Worm (Caenorhabditis elegans): Measurements from ENCODE around the gene gldi-8.

The gldi-8 gene

DNA sequence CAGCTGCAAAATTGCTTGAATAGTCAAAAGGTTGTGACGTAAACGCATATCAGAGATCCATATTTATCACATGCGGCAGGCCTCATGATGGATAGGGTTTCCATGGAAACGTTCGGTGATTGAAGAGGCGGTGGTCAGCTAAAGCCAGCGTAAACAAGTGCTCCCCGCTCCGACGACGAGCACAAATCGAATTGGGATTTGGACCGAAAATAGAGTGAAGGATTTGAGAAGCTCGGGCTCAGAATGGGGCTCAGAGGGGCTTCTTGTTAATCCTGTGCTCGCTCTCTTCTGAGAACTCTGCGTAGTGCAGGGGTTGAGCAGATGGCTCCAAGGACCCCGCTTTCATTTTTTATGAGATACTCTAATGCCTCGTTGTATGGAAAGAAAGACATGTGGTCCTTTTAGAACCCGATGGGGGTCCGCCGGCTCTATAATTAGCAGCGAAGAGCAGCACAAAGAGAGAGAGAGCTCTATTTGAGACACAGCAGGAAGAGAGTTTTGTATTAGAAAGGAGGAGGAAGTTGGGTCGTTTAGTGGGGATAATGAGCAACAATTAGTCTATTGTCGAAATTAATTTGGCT is 16.4 kb upstream of the gldi-8 start:
- TF ChIP-seq C34F6.9 (tag; optimal IDR thresholded peaks at IDR 0.05) (peak; percentile 33), nhr-21 (tag; optimal IDR thresholded peaks at IDR 0.05) (peak; percentile 12), F13H6.1 (tag; optimal IDR thresholded peaks at IDR 0.05) (peak; percentile 2), dmd-4 (tag; optimal IDR thresholded peaks at IDR 0.05) (no peak), nhr-6 (tag; optimal IDR thresholded peaks at IDR 0.05) (no peak), lin-11 (tag; optimal IDR thresholded peaks at IDR 0.05) (peak; percentile 16), ztf-4 (tag; optimal IDR thresholded peaks at IDR 0.05) (peak; percentile 22), ztf-1 (GFP tag; conservative IDR thresholded peaks at IDR 0.05) (0 out of 2 replicates have a peak, but pooled peaks have one; percentile 81), nhr-129 (tag; optimal IDR thresholded peaks at IDR 0.05) (peak; percentile 2)

DNA sequence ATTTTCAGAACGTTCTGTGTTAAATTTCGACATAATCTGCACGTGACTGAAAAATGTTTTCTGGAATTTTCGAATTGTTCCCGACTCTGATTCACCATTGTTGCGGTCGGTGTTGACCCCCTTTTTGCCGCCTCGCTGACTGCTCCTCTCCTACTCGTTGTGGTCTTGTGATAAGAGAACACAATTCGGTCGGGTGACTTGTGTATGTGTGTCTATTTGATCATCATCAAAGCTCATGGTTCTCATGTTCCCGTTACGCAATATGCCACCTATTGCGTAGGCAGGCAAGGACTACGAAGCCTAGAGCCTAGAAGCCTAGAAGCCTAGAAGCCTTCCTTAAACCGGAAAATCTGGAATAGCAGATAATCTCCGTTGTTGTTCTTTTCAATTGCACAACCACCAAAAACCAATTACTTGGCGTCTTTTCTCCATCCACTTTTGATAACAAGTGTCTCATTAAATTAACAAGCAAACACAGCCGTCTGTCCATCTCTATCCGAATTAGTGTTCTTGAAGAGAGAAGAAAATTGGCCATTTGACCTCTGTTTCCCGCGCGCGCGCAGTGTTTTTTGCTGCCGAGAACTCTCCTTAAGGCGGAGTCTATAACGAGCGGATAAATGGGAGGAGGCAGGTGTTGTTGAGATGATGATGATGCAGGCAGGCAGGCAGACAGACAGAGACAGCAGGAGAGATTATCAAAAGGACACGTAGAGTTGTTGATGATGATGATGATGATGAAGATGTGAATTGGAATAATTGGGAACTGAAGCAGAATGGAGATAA is 15.3 kb upstream of the gldi-8 start:
- TF ChIP-seq skn-1 (tag; optimal IDR thresholded peaks at IDR 0.05) (no peak), nhr-25 (tag; optimal IDR thresholded peaks at IDR 0.05) (peak; percentile 54), nhr-23 (tag; optimal IDR thresholded peaks at IDR 0.05) (no peak), ztf-4 (tag; optimal IDR thresholded peaks at IDR 0.05) (peak; percentile 9), lin-39 (tag; optimal IDR thresholded peaks at IDR 0.05) (no peak), sma-3 (GFP tag; optimal IDR thresholded peaks at IDR 0.05) (peak; percentile 82), unc-55 (GFP tag; optimal IDR thresholded peaks at IDR 0.05) (no peak), crh-2 (tag; optimal IDR thresholded peaks at IDR 0.05) (peak; percentile 50), unc-62 (GFP tag; optimal IDR thresholded peaks at IDR 0.05) (no peak), ceh-82 (tag; optimal IDR thresholded peaks at IDR 0.05) (no peak), nhr-21 (tag; optimal IDR thresholded peaks at IDR 0.05) (peak; percentile 38), mab-5 (tag; optimal IDR thresholded peaks at IDR 0.05) (no peak), snpc-4 (tag; optimal IDR thresholded peaks at IDR 0.05) (no peak), nhr-237 (tag; optimal IDR thresholded peaks at IDR 0.05) (no peak), Y55F3AM.14 (GFP tag; optimal IDR thresholded peaks at IDR 0.05) (no peak), F13H6.1 (tag; optimal IDR thresholded peaks at IDR 0.05) (peak; percentile 43), nhr-12 (tag; optimal IDR thresholded peaks at IDR 0.05) (no peak), mbf-1 (tag; optimal IDR thresholded peaks at IDR 0.05) (no peak), sma-9 (GFP tag; optimal IDR thresholded peaks at IDR 0.05) (peak; percentile 86), sma-9 (tag; optimal IDR thresholded peaks at IDR 0.05) (no peak), ztf-1 (GFP tag; conservative IDR thresholded peaks at IDR 0.05) (no peak), unc-39 (tag; optimal IDR thresholded peaks at IDR 0.05) (no peak), blmp-1 (tag; optimal IDR thresholded peaks at IDR 0.05; ENCODE audit: insufficient read depth) (no peak), egl-27 (tag; optimal IDR thresholded peaks at IDR 0.05) (no peak), lin-11 (tag; optimal IDR thresholded peaks at IDR 0.05) (peak; percentile 6), peb-1 (tag; optimal IDR thresholded peaks at IDR 0.05) (no peak), ZK546.5 (tag; optimal IDR thresholded peaks at IDR 0.05) (no peak), sem-4 (tag; optimal IDR thresholded peaks at IDR 0.05) (peak; percentile 73), dmd-4 (tag; optimal IDR thresholded peaks at IDR 0.05) (no peak), nhr-129 (tag; optimal IDR thresholded peaks at IDR 0.05) (peak; percentile 79), mdl-1 (tag; optimal IDR thresholded peaks at IDR 0.05) (peak in 1 of 2 experiments; percentile 28), aly-2 (tag; optimal IDR thresholded peaks at IDR 0.05) (no peak), lsy-2 (tag; optimal IDR thresholded peaks at IDR 0.05) (peak; percentile 38 to 57), zag-1 (tag; optimal IDR thresholded peaks at IDR 0.05) (no peak), nhr-10 (tag; optimal IDR thresholded peaks at IDR 0.05) (no peak), alr-1 (tag; optimal IDR thresholded peaks at IDR 0.05) (no peak), lin-13 (GFP tag; optimal IDR thresholded peaks at IDR 0.05) (no peak), fos-1 (tag; optimal IDR thresholded peaks at IDR 0.05) (peak; percentile 91), C34F6.9 (tag; optimal IDR thresholded peaks at IDR 0.05) (peak; percentile 38), gmeb-1 (tag; optimal IDR thresholded peaks at IDR 0.05) (peak; percentile 57), elt-3 (tag; optimal IDR thresholded peaks at IDR 0.05) (no peak), ama-1 (optimal IDR thresholded peaks at IDR 0.05) (peak; percentile 82), nhr-11 (tag; optimal IDR thresholded peaks at IDR 0.05) (no peak), nhr-77 (tag; optimal IDR thresholded peaks at IDR 0.05) (no peak), elt-1 (tag; optimal IDR thresholded peaks at IDR 0.05) (no peak), nhr-6 (tag; optimal IDR thresholded peaks at IDR 0.05) (no peak), R02D3.7 (tag; optimal IDR thresholded peaks at IDR 0.05) (no peak), ceh-16 (tag; optimal IDR thresholded peaks at IDR 0.05) (peak; percentile 20), ztf-11 (tag; optimal IDR thresholded peaks at IDR 0.05) (no peak)

Measured in whole organism, L2 larva.